Fruit fly (Drosophila melanogaster) whole organism, embryonic: ENCODE measurements around the gene CG7860.

Source experiments
- Ada2b ChIP-seq: fragments of 200-800 bp; sonication (Bioruptor generic); IDR thresholded peaks from 2 replicates; pipeline ENCODE4 v1.3.6; 2022; ENCODE audit warnings: missing biosample characterization, missing genetic modification characterization
- BtbVII ChIP-seq: fragments of 200-800 bp; sonication (Bioruptor generic); optimal IDR thresholded peaks from 3 replicates; lab custom pipeline; 2017; ENCODE audit warnings: missing biosample characterization, mild to moderate bottlenecking, missing genetic modification characterization
- CG10431 ChIP-seq: fragments of 200-800 bp; sonication (Bioruptor generic); optimal IDR thresholded peaks from 3 replicates; lab custom pipeline; 2018; ENCODE audit warnings: missing biosample characterization, mild to moderate bottlenecking, missing genetic modification characterization
- CG10959 ChIP-seq: fragments of 200-800 bp; sonication (Bioruptor generic); IDR thresholded peaks from 2 replicates; pipeline ENCODE4 v1.3.6; 2022; ENCODE audit warnings: missing biosample characterization, missing genetic modification characterization
- CG11695 ChIP-seq: fragments of 200-800 bp; sonication (Bioruptor generic); IDR thresholded peaks from 3 replicates; pipeline ENCODE4 v1.3.6; 2022; ENCODE audit warnings: missing biosample characterization, missing genetic modification characterization
- CG12071 ChIP-seq: fragments of 200-800 bp; sonication (Bioruptor generic); optimal IDR thresholded peaks from 3 replicates; lab custom pipeline; 2018; ENCODE audit warnings: missing biosample characterization, mild to moderate bottlenecking, missing genetic modification characterization
- CG12942 ChIP-seq: fragments of 200-800 bp; sonication (Bioruptor generic); optimal IDR thresholded peaks from 3 replicates; lab custom pipeline; 2016; ENCODE audit warnings: missing biosample characterization, missing genetic modification characterization
- CG15696 ChIP-seq: fragments of 200-800 bp; sonication (Bioruptor generic); optimal IDR thresholded peaks from 2 replicates; lab custom pipeline; 2019; ENCODE audit warnings: missing biosample characterization, mild to moderate bottlenecking, missing genetic modification characterization, moderate library complexity
- CG17361 ChIP-seq: fragments of 200-800 bp; sonication (Bioruptor generic); IDR thresholded peaks from 3 replicates; pipeline ENCODE4 v1.3.6; 2022; ENCODE audit warnings: missing biosample characterization, missing genetic modification characterization
- CG17385 ChIP-seq: fragments of 200-800 bp; sonication (Bioruptor generic); optimal IDR thresholded peaks from 3 replicates; lab custom pipeline; 2018; ENCODE audit warnings: missing biosample characterization, mild to moderate bottlenecking, missing genetic modification characterization
- CG18262 ChIP-seq: fragments of 200-800 bp; optimal IDR thresholded peaks from 3 replicates; lab custom pipeline; 2019; ENCODE audit warnings: missing biosample characterization, mild to moderate bottlenecking, missing genetic modification characterization, moderate library complexity
- CG18764 ChIP-seq: fragments of 200-800 bp; sonication (Bioruptor generic); optimal IDR thresholded peaks from 3 replicates; lab custom pipeline; 2016; ENCODE audit warnings: missing biosample characterization, missing genetic modification characterization
- CG2875 ChIP-seq: fragments of 200-800 bp; sonication (Bioruptor generic); optimal IDR thresholded peaks from 2 replicates; lab custom pipeline; 2017; ENCODE audit warnings: missing biosample characterization, mild to moderate bottlenecking, missing genetic modification characterization, missing genetic modification reagents
- CG30020 ChIP-seq: fragments of 200-800 bp; optimal IDR thresholded peaks from 2 replicates; lab custom pipeline; 2019; ENCODE audit warnings: missing biosample characterization, mild to moderate bottlenecking, missing genetic modification characterization, moderate library complexity
- CG31365 ChIP-seq: fragments of 200-800 bp; sonication (Bioruptor generic); optimal IDR thresholded peaks from 2 replicates; lab custom pipeline; 2018; ENCODE audit warnings: missing biosample characterization, mild to moderate bottlenecking, missing genetic modification characterization
- CG3281 ChIP-seq: fragments of 200-800 bp; sonication (Bioruptor generic); optimal IDR thresholded peaks from 3 replicates; lab custom pipeline; 2017; ENCODE audit warnings: missing biosample characterization, mild to moderate bottlenecking, missing genetic modification characterization
- CG43689 ChIP-seq: fragments of 200-800 bp; sonication (Bioruptor generic); IDR thresholded peaks from 2 replicates; pipeline ENCODE4 v1.3.6; 2022; ENCODE audit warnings: missing biosample characterization, missing genetic modification characterization
- CG4404 ChIP-seq: fragments of 200-800 bp; sonication (Bioruptor generic); IDR thresholded peaks from 2 replicates; pipeline ENCODE4 v1.3.6; 2022; ENCODE audit warnings: missing biosample characterization, missing genetic modification characterization
- CG4707 ChIP-seq: fragments of 200-800 bp; sonication (Bioruptor generic); optimal IDR thresholded peaks from 2 replicates; lab custom pipeline; 2018; ENCODE audit warnings: missing biosample characterization, mild to moderate bottlenecking, missing genetic modification characterization, moderate library complexity
- CG5245 ChIP-seq: fragments of 200-800 bp; sonication (Bioruptor generic); optimal IDR thresholded peaks from 3 replicates; lab custom pipeline; 2016; ENCODE audit warnings: missing biosample characterization, missing genetic modification characterization
- CG6791 ChIP-seq: fragments of 200-800 bp; sonication (Bioruptor generic); IDR thresholded peaks from 3 replicates; pipeline ENCODE4 v1.3.6; 2022; ENCODE audit warnings: missing biosample characterization, missing genetic modification characterization; ENCODE audit not compliant: partially characterized antibody
- CG6813 ChIP-seq: fragments of 200-800 bp; sonication (Bioruptor generic); optimal IDR thresholded peaks from 2 replicates; lab custom pipeline; 2017; ENCODE audit warnings: missing biosample characterization, missing genetic modification characterization, mild to moderate bottlenecking, moderate library complexity, missing genetic modification reagents
- CG7357 ChIP-seq: fragments of 200-800 bp; sonication (Bioruptor generic); IDR thresholded peaks from 3 replicates; pipeline ENCODE4 v1.3.6; 2022; ENCODE audit warnings: missing biosample characterization, missing genetic modification characterization
- CG7556 ChIP-seq: fragments of 200-800 bp; sonication (Bioruptor generic); optimal IDR thresholded peaks from 2 replicates; lab custom pipeline; 2017; ENCODE audit warnings: missing biosample characterization, mild to moderate bottlenecking, missing genetic modification characterization
- CG7786 ChIP-seq: fragments of 200-800 bp; sonication (Bioruptor generic); optimal IDR thresholded peaks from 2 replicates; lab custom pipeline; 2016; ENCODE audit warnings: missing biosample characterization, missing genetic modification characterization
- ERR ChIP-seq: fragments of 200-800 bp; sonication (Bioruptor generic); optimal IDR thresholded peaks from 2 replicates; lab custom pipeline; 2016; ENCODE audit warnings: missing biosample characterization, missing genetic modification characterization
- HHEX ChIP-seq: fragments of 200-800 bp; sonication (Bioruptor generic); optimal IDR thresholded peaks from 3 replicates; lab custom pipeline; 2017; ENCODE audit warnings: missing biosample characterization, mild to moderate bottlenecking, missing genetic modification characterization, missing genetic modification reagents
- MTF-1 ChIP-seq: fragments of 200-800 bp; sonication (Bioruptor generic); optimal IDR thresholded peaks from 2 replicates; lab custom pipeline; 2018; ENCODE audit warnings: missing biosample characterization, mild to moderate bottlenecking, missing genetic modification characterization, borderline replicate concordance
- Med ChIP-seq: fragments of 200-800 bp; sonication (Bioruptor generic); peaks from one replicate; lab custom pipeline; 2016; ENCODE audit warnings: missing biosample characterization, missing genetic modification characterization, mild to moderate bottlenecking, inconsistent platforms, moderate library complexity
- Xbp1 ChIP-seq: fragments of 200-800 bp; sonication (Bioruptor generic); optimal IDR thresholded peaks from 3 replicates; lab custom pipeline; 2016; ENCODE audit warnings: missing biosample characterization, mild to moderate bottlenecking, missing genetic modification characterization
- abd-A ChIP-seq: fragments of 200-800 bp; sonication (Bioruptor generic); optimal IDR thresholded peaks from 3 replicates; lab custom pipeline; 2019; ENCODE audit warnings: missing biosample characterization, mild to moderate bottlenecking, missing genetic modification characterization, moderate library complexity
- amos ChIP-seq: fragments of 200-800 bp; sonication (Bioruptor generic); IDR thresholded peaks from 2 replicates; pipeline ENCODE4 v1.3.6; 2022; ENCODE audit warnings: missing biosample characterization, missing genetic modification characterization; ENCODE audit not compliant: partially characterized antibody
- ash1 ChIP-seq: fragments of 200-800 bp; sonication (Bioruptor generic); optimal IDR thresholded peaks from 2 replicates; lab custom pipeline; 2018; ENCODE audit warnings: missing biosample characterization, mild to moderate bottlenecking, missing genetic modification characterization
- br ChIP-seq: fragments of >200 bp; optimal IDR thresholded peaks from 2 replicates; lab custom pipeline; 2017
- ci ChIP-seq: fragments of 200-800 bp; sonication (Bioruptor generic); IDR thresholded peaks from 3 replicates; pipeline ENCODE4 v1.3.6; 2022; ENCODE audit warnings: missing biosample characterization, missing genetic modification characterization
- cwo ChIP-seq: fragments of 200-800 bp; sonication (Bioruptor generic); optimal IDR thresholded peaks from 3 replicates; lab custom pipeline; 2017; ENCODE audit warnings: missing biosample characterization, missing genetic modification characterization, mild to moderate bottlenecking, moderate library complexity, missing genetic modification reagents
- dpn ChIP-seq, 2 experiments: fragments of 200-800 bp; sonication (Bioruptor generic); optimal IDR thresholded peaks; 3 replicates each; lab custom pipeline; 2016; ENCODE audit warnings: missing biosample characterization in 2 of 2, missing genetic modification characterization in 2 of 2
- eve ChIP-seq, 2 experiments: fragments of >200 bp; optimal IDR thresholded peaks; 2 replicates each; lab custom pipeline; 2017; ENCODE audit warnings: missing biosample characterization in 2 of 2, missing genetic modification characterization in 2 of 2
- fu2 ChIP-seq: fragments of 200-800 bp; sonication (Bioruptor generic); optimal IDR thresholded peaks from 2 replicates; lab custom pipeline; 2016; ENCODE audit warnings: missing biosample characterization, missing genetic modification characterization
- luna ChIP-seq: fragments of 200-800 bp; sonication (Bioruptor generic); optimal IDR thresholded peaks from 2 replicates; lab custom pipeline; 2016; ENCODE audit warnings: missing biosample characterization, missing genetic modification characterization
- ro ChIP-seq: fragments of 200-800 bp; sonication (Bioruptor generic); IDR thresholded peaks from 2 replicates; pipeline ENCODE4 v1.3.6; 2022; ENCODE audit warnings: missing biosample characterization, missing genetic modification characterization
- run ChIP-seq: fragments of 200-800 bp; sonication (Bioruptor generic); optimal IDR thresholded peaks from 3 replicates; lab custom pipeline; 2018; ENCODE audit warnings: missing biosample characterization, mild to moderate bottlenecking, missing genetic modification characterization
- sc ChIP-seq, 3 experiments: fragments of >200 bp in 2 of 3; fragments of 200-800 bp in 1 of 3; sonication (Bioruptor generic) in 1 of 3; optimal IDR thresholded peaks; 2 replicates in 2 of 3; 3 replicates in 1 of 3; lab custom pipeline; 2017; ENCODE audit warnings: mild to moderate bottlenecking in 1 of 3, missing biosample characterization in 1 of 3, missing genetic modification characterization in 1 of 3, missing genetic modification reagents in 1 of 3
- sens ChIP-seq: fragments of 200-800 bp; sonication (Bioruptor generic); peaks from one replicate; lab custom pipeline; 2016; ENCODE audit warnings: missing biosample characterization, missing genetic modification characterization
- toy ChIP-seq: fragments of 200-800 bp; sonication (Bioruptor generic); IDR thresholded peaks from 2 replicates; pipeline ENCODE4 v1.3.6; 2022; ENCODE audit warnings: missing biosample characterization, missing genetic modification characterization
- vnd ChIP-seq: fragments of 200-800 bp; sonication (Bioruptor generic); IDR thresholded peaks from 3 replicates; pipeline ENCODE4 v1.3.6; 2022; ENCODE audit warnings: missing biosample characterization, missing genetic modification characterization; ENCODE audit not compliant: partially characterized antibody

The CG7860 gene

dm6 chrX:15554256-15554678 is 14.5 kb upstream of the CG7860 start, which contains the start of gene Ac13E (continued):
- no peak for TF ChIP-seq br (lab: Kevin White, UChicago)
- peak; percentile 33 to 95 for TF ChIP-seq eve (GFP tag; optimal IDR thresholded peaks at IDR 0.05; lab: Kevin White, UChicago)
- TF ChIP-seq CG5245 (GFP tag; lab: Kevin White, UChicago), result peak; percentile 74
- TF ChIP-seq CG31365 (tag; lab: Kevin White, UChicago), result peak; percentile 70
- peak; percentile 84 for TF ChIP-seq BtbVII (GFP tag; lab: Kevin White, UChicago)
- peak; percentile 80 to 91 for TF ChIP-seq dpn (GFP tag; optimal IDR thresholded peaks at IDR 0.05; lab: Kevin White, UChicago)
- TF ChIP-seq ro (GFP tag; lab: Robert Waterston, UW), result peak; percentile 55; the same call in 1 of the 2 replicates
- TF ChIP-seq sc (optimal IDR thresholded peaks at IDR 0.05; lab: Kevin White, UChicago), result no peak
- TF ChIP-seq sc (GFP tag; optimal IDR thresholded peaks at IDR 0.05; lab: Kevin White, UChicago), result peak; percentile 84
- TF ChIP-seq CG43689 (GFP tag; lab: Robert Waterston, UW), result 0 out of 2 replicates have a peak, but pooled peaks have one; percentile 49
- TF ChIP-seq CG6791, result no peak; the same call in 2 of the 3 replicates
- no peak for TF ChIP-seq luna (GFP tag; lab: Kevin White, UChicago)
- peak; percentile 82 for TF ChIP-seq Ada2b (GFP tag; lab: Robert Waterston, UW)
- peak; percentile 94 for TF ChIP-seq CG7556
- TF ChIP-seq run, result peak; percentile 80
- peak; percentile 72 for TF ChIP-seq vnd (GFP tag; lab: Robert Waterston, UW)

dm6 chrX:15555945-15556344 is 12.8 kb upstream of the CG7860 start, which contains the start of gene CG42300:
Gene CG42300, minus strand, starts transcription at chrX:15556045.
- TF ChIP-seq Xbp1 (no peak), CG30020 (tag; lab: Kevin White, UChicago) (peak; percentile 28)

dm6 chrX:15568353-15568982 is 325 bp upstream of the CG7860 start:
- TF ChIP-seq CG12942 (GFP tag; lab: Kevin White, UChicago) (no peak), CG7786 (no peak), CG10431 (GFP tag; lab: Kevin White, UChicago) (no peak), CG17361 (peak; percentile 39; the same call in 2 of the 3 replicates), Med (peak; percentile 57), CG7357 (GFP tag; lab: Robert Waterston, UW) (no peak), CG4707 (GFP tag; lab: Kevin White, UChicago) (peak; percentile 24), CG12071 (GFP tag; lab: Kevin White, UChicago) (peak; percentile 8), CG6813 (GFP tag; lab: Kevin White, UChicago) (peak; percentile 5), ci (GFP tag; lab: Robert Waterston, UW) (0 out of 3 replicates have a peak, but pooled peaks have one; percentile 22), toy (GFP tag; lab: Robert Waterston, UW) (no peak), CG17385 (GFP tag; lab: Kevin White, UChicago) (peak; percentile 59), amos (GFP tag; lab: Robert Waterston, UW) (no peak), CG3281 (GFP tag; lab: Kevin White, UChicago) (no peak), CG15696 (no peak), CG2875 (GFP tag; lab: Kevin White, UChicago) (no peak), HHEX (GFP tag; lab: Kevin White, UChicago) (peak; percentile 22), CG10959 (no peak), ERR (GFP tag; lab: Kevin White, UChicago) (no peak), abd-A (tag; lab: Kevin White, UChicago) (no peak), fu2 (no peak), MTF-1 (peak; percentile 18), CG18262 (peak; percentile 30), cwo (no peak), CG4404 (no peak), ash1 (no peak), CG11695 (GFP tag; lab: Robert Waterston, UW) (no peak), sens (GFP tag; lab: Kevin White, UChicago) (peak; percentile 76), CG18764 (GFP tag; lab: Kevin White, UChicago) (no peak)
